Worm (Caenorhabditis elegans) whole organism, L3 larva: ENCODE data around the gene C01G6.4.

ENCODE experiments used
- elt-2 ChIP-seq: sonication (generic microtip); optimal IDR thresholded peaks from 2 replicates; lab custom pipeline; 2016; ENCODE audit warnings: missing genetic modification reagents, mild to moderate bottlenecking, missing genetic modification characterization, missing compliant biosample characterization
- lin-39 ChIP-seq: fragments of 150-350 bp; optimal IDR thresholded peaks from 2 replicates; lab custom pipeline; 2018; ENCODE audit warnings: missing biosample characterization, missing genetic modification reagents, missing genetic modification characterization
- lsy-12 ChIP-seq: sonication (generic microtip); optimal IDR thresholded peaks from 2 replicates; lab custom pipeline; 2016; ENCODE audit warnings: mild to moderate bottlenecking, missing genetic modification characterization, missing compliant biosample characterization
- nhr-28 ChIP-seq: fragments of 150-350 bp; optimal IDR thresholded peaks from 2 replicates; lab custom pipeline; 2014; ENCODE audit warnings: missing biosample characterization, missing genetic modification characterization
- tbx-2 ChIP-seq: sonication (generic microtip); optimal IDR thresholded peaks from 2 replicates; lab custom pipeline; 2016; ENCODE audit warnings: mild to moderate bottlenecking, missing genetic modification characterization, missing compliant biosample characterization

DNA sequence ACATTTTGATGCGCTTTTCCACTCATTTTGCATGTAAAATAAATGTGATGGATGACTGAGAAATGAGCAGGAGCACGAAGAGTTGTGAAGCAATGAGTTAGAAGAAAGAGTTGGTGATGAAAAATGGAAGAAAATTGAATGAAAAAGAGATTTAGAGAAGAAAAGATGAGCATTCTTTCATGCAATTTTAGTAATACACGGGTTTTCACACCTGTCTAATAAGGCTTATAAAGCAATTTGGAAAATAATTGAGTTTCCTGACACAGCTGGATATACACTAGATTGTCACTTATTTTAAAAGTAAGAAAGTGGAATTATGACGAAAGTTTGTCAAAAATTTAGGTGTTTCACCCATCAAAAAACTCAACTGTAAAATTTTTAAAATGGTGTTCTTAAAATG, 38.0 kb upstream of the C01G6.4 start:
- TF ChIP-seq tbx-2 (tag; lab: Kevin White, UChicago) = no peak
- TF ChIP-seq lsy-12 (tag; lab: Kevin White, UChicago) = no peak
- TF ChIP-seq nhr-28 (tag; lab: Kevin White, UChicago) = no peak
- no peak for TF ChIP-seq elt-2 (tag; lab: Kevin White, UChicago)
- TF ChIP-seq lin-39 = no peak
